Fruit fly (Drosophila melanogaster): ENCODE data around the gene sisA.
A peak's percentile ranks its signal among the peaks of the same experiment; 100 is the strongest.

sisA gene

dm6 chrX:11322257-11322656 is at the start of gene sisA:
Gene sisA (minus strand): TSS chrX:11322357.
- no peak for TF ChIP-seq spab (GFP tag; optimal IDR thresholded peaks at IDR 0.05)
- TF ChIP-seq dsx (GFP tag; optimal IDR thresholded peaks at IDR 0.05; ENCODE audit: poor library complexity, severe bottlenecking): no peak
- TF ChIP-seq CG6792 (GFP tag; optimal IDR thresholded peaks at IDR 0.05): no peak
- TF ChIP-seq CG3032 (tag; optimal IDR thresholded peaks at IDR 0.05): no peak
- no peak for TF ChIP-seq Blimp-1 (GFP tag; optimal IDR thresholded peaks at IDR 0.05)
- no peak for TF ChIP-seq Sox15 (GFP tag; optimal IDR thresholded peaks at IDR 0.05)
- no peak for TF ChIP-seq Hr4 (GFP tag; optimal IDR thresholded peaks at IDR 0.05)
- TF ChIP-seq CG32006 (GFP tag; optimal IDR thresholded peaks at IDR 0.05): no peak
- no peak for TF ChIP-seq Eip93F (GFP tag; optimal IDR thresholded peaks at IDR 0.05)
- no peak for TF ChIP-seq CG34406 (GFP tag; optimal IDR thresholded peaks at IDR 0.05)
- TF ChIP-seq topi (GFP tag; optimal IDR thresholded peaks at IDR 0.05): no peak
- TF ChIP-seq fkh (GFP tag; optimal IDR thresholded peaks at IDR 0.05): no peak
- TF ChIP-seq Gug (GFP tag; IDR thresholded peaks at IDR 0.05): no peak
- TF ChIP-seq cyc (GFP tag; optimal IDR thresholded peaks at IDR 0.05): no peak
- TF ChIP-seq Ets96B (tag; optimal IDR thresholded peaks at IDR 0.05): no peak
- no peak for TF ChIP-seq CG31627 (GFP tag; optimal IDR thresholded peaks at IDR 0.05)
- no peak for TF ChIP-seq CG6276 (GFP tag; optimal IDR thresholded peaks at IDR 0.05)

- TF ChIP-seq achi (GFP tag; optimal IDR thresholded peaks at IDR 0.05) (no peak), CG32006 (GFP tag; optimal IDR thresholded peaks at IDR 0.05) (no peak), CG1621 (tag; optimal IDR thresholded peaks at IDR 0.05) (no peak), CG3919 (GFP tag; optimal IDR thresholded peaks at IDR 0.05) (no peak), CG4318 (GFP tag; optimal IDR thresholded peaks at IDR 0.05) (no peak), Sox15 (GFP tag; optimal IDR thresholded peaks at IDR 0.05) (no peak), Eip93F (GFP tag; optimal IDR thresholded peaks at IDR 0.05) (no peak), lz (GFP tag; optimal IDR thresholded peaks at IDR 0.05) (no peak), Hr38 (GFP tag; optimal IDR thresholded peaks at IDR 0.05) (no peak), net (GFP tag; optimal IDR thresholded peaks at IDR 0.05) (no peak), CG15336 (GFP tag; IDR thresholded peaks at IDR 0.05) (no peak), vri (GFP tag; optimal IDR thresholded peaks at IDR 0.05) (no peak), dsx (GFP tag; optimal IDR thresholded peaks at IDR 0.05; ENCODE audit: poor library complexity, severe bottlenecking) (no peak), Hr4 (GFP tag; optimal IDR thresholded peaks at IDR 0.05) (no peak), CG10631 (GFP tag; optimal IDR thresholded peaks at IDR 0.05) (no peak), fkh (GFP tag; optimal IDR thresholded peaks at IDR 0.05) (no peak)
Measured at dm6 chrX:11371613-11372012, 49.5 kb upstream of the sisA start.

- TF ChIP-seq CG31627 (GFP tag; optimal IDR thresholded peaks at IDR 0.05) (no peak), Hr39 (GFP tag; optimal IDR thresholded peaks at IDR 0.05) (no peak), CG7368 (GFP tag; optimal IDR thresholded peaks at IDR 0.05) (no peak), CG8119 (GFP tag; IDR thresholded peaks at IDR 0.05) (peak; percentile 35; the same call in 1 of the 3 replicates), dac (GFP tag; optimal IDR thresholded peaks at IDR 0.05) (no peak), CG4318 (GFP tag; optimal IDR thresholded peaks at IDR 0.05) (no peak), CG10631 (GFP tag; optimal IDR thresholded peaks at IDR 0.05) (peak; percentile 18), Hr38 (GFP tag; optimal IDR thresholded peaks at IDR 0.05) (no peak), lz (GFP tag; optimal IDR thresholded peaks at IDR 0.05) (no peak), CG11902 (GFP tag; optimal IDR thresholded peaks at IDR 0.05) (no peak), CG1621 (tag; optimal IDR thresholded peaks at IDR 0.05) (no peak), cyc (GFP tag; optimal IDR thresholded peaks at IDR 0.05) (no peak), eg (GFP tag; IDR thresholded peaks at IDR 0.05) (peak; percentile 74; the same call in 2 of the 3 replicates), Lpt (GFP tag; optimal IDR thresholded peaks at IDR 0.05) (no peak), topi (GFP tag; optimal IDR thresholded peaks at IDR 0.05) (no peak), CG3032 (tag; optimal IDR thresholded peaks at IDR 0.05) (no peak), svp (GFP tag) (peak; percentile 52), achi (GFP tag; optimal IDR thresholded peaks at IDR 0.05) (no peak), Hr4 (GFP tag; optimal IDR thresholded peaks at IDR 0.05) (no peak), CG8319 (GFP tag; optimal IDR thresholded peaks at IDR 0.05) (no peak), CG6276 (GFP tag; optimal IDR thresholded peaks at IDR 0.05) (no peak), Gug (GFP tag; IDR thresholded peaks at IDR 0.05) (peak; percentile 60), CG11762 (GFP tag; optimal IDR thresholded peaks at IDR 0.05; ENCODE audit: insufficient read depth) (no peak), Met (GFP tag; optimal IDR thresholded peaks at IDR 0.05) (no peak), Sox15 (GFP tag; optimal IDR thresholded peaks at IDR 0.05) (no peak), esn (GFP tag; optimal IDR thresholded peaks at IDR 0.05) (peak; percentile 0), CG8632 (GFP tag; optimal IDR thresholded peaks at IDR 0.05) (no peak), Ets21C (GFP tag; optimal IDR thresholded peaks at IDR 0.05) (no peak), Sox14 (GFP tag; optimal IDR thresholded peaks at IDR 0.05) (no peak), CG32006 (GFP tag; optimal IDR thresholded peaks at IDR 0.05) (peak; percentile 27), CG3919 (GFP tag; optimal IDR thresholded peaks at IDR 0.05) (no peak), CG6792 (GFP tag; optimal IDR thresholded peaks at IDR 0.05) (no peak), Blimp-1 (GFP tag; optimal IDR thresholded peaks at IDR 0.05) (no peak), ss (GFP tag; optimal IDR thresholded peaks at IDR 0.05) (no peak), CG6163 (GFP tag; IDR thresholded peaks at IDR 0.05) (peak; percentile 54; the same call in 1 of the 3 replicates), Smox (GFP tag; optimal IDR thresholded peaks at IDR 0.05) (no peak), Eip78C (GFP tag) (peak; percentile 81)
Measured at dm6 chrX:11370792-11371191, 48.6 kb upstream of the sisA start.

Data from whole organism, prepupa.